Worm (Caenorhabditis elegans) whole organism, L2 larva: ENCODE results near the gene Y41E3.7.

Experiments
- C34F6.9 ChIP-seq: fragments of 150-350 bp; optimal IDR thresholded peaks from 2 replicates; lab custom pipeline; 2014; ENCODE audit warnings: missing biosample characterization, missing genetic modification characterization
- F13H6.1 ChIP-seq: sonication (generic microtip); optimal IDR thresholded peaks from 2 replicates; lab custom pipeline; 2016; ENCODE audit warnings: missing genetic modification characterization, missing compliant biosample characterization
- R02D3.7 ChIP-seq: fragments of 150-350 bp; optimal IDR thresholded peaks from 2 replicates; lab custom pipeline; 2014; ENCODE audit warnings: missing biosample characterization, missing genetic modification characterization
- Y55F3AM.14 ChIP-seq: fragments of 200-800 bp; sonication (Bioruptor generic); optimal IDR thresholded peaks from 2 replicates; lab custom pipeline; 2018; ENCODE audit warnings: mild to moderate bottlenecking, missing genetic modification characterization, missing compliant biosample characterization
- ZK546.5 ChIP-seq: sonication (generic microtip); optimal IDR thresholded peaks from 2 replicates; lab custom pipeline; 2017; ENCODE audit warnings: missing biosample characterization, missing genetic modification characterization
- aly-2 ChIP-seq: fragments of 150-350 bp; optimal IDR thresholded peaks from 2 replicates; lab custom pipeline; 2014; ENCODE audit warnings: missing biosample characterization, missing genetic modification characterization
- ama-1 ChIP-seq: fragments of 150-350 bp; optimal IDR thresholded peaks from 2 replicates; lab custom pipeline; 2018; ENCODE audit warnings: inconsistent platforms
- blmp-1 ChIP-seq: sonication (generic microtip); optimal IDR thresholded peaks from 2 replicates; lab custom pipeline; 2017; ENCODE audit warnings: missing genetic modification characterization, mild to moderate bottlenecking, missing compliant biosample characterization, antibody characterized with exemption, moderate library complexity; ENCODE audit not compliant: insufficient read depth
- ceh-16 ChIP-seq: fragments of 150-350 bp; optimal IDR thresholded peaks from 2 replicates; lab custom pipeline; 2014; ENCODE audit warnings: missing biosample characterization, missing genetic modification characterization
- ceh-82 ChIP-seq: fragments of 150-350 bp; optimal IDR thresholded peaks from 2 replicates; lab custom pipeline; 2014; ENCODE audit warnings: missing biosample characterization, missing genetic modification characterization
- crh-2 ChIP-seq: sonication (generic microtip); optimal IDR thresholded peaks from 2 replicates; lab custom pipeline; 2017; ENCODE audit warnings: missing biosample characterization, missing genetic modification characterization
- dmd-4 ChIP-seq: sonication (generic microtip); optimal IDR thresholded peaks from 2 replicates; lab custom pipeline; 2017; ENCODE audit warnings: missing biosample characterization, missing genetic modification characterization
- egl-27 ChIP-seq: sonication (generic microtip); optimal IDR thresholded peaks from 3 replicates; lab custom pipeline; 2017; ENCODE audit warnings: missing biosample characterization, missing genetic modification reagents, missing genetic modification characterization
- elt-1 ChIP-seq: fragments of 150-350 bp; optimal IDR thresholded peaks from 2 replicates; lab custom pipeline; 2014; ENCODE audit warnings: missing biosample characterization, missing genetic modification characterization
- elt-3 ChIP-seq: sonication (generic microtip); optimal IDR thresholded peaks from 2 replicates; lab custom pipeline; 2017; ENCODE audit warnings: missing biosample characterization, missing genetic modification characterization
- fos-1 ChIP-seq: fragments of 150-350 bp; optimal IDR thresholded peaks from 2 replicates; lab custom pipeline; 2014; ENCODE audit warnings: missing biosample characterization, missing genetic modification characterization
- gmeb-1 ChIP-seq: fragments of 150-350 bp; optimal IDR thresholded peaks from 2 replicates; lab custom pipeline; 2014; ENCODE audit warnings: missing biosample characterization, missing genetic modification characterization
- lin-11 ChIP-seq: fragments of 150-350 bp; sonication (generic microtip); optimal IDR thresholded peaks from 2 replicates; lab custom pipeline; 2014; ENCODE audit warnings: missing biosample characterization, missing genetic modification characterization, inconsistent platforms, mixed read lengths
- lin-13 ChIP-seq: fragments of 150-350 bp; optimal IDR thresholded peaks from 2 replicates; lab custom pipeline; 2014; ENCODE audit warnings: missing biosample characterization, missing genetic modification reagents, missing genetic modification characterization
- lin-39 ChIP-seq: fragments of 150-350 bp; optimal IDR thresholded peaks from 2 replicates; lab custom pipeline; 2014; ENCODE audit warnings: missing biosample characterization, missing genetic modification reagents, missing genetic modification characterization
- lsy-2 ChIP-seq, 2 experiments: fragments of 150-350 bp in 1 of 2; sonication (generic microtip) in 1 of 2; optimal IDR thresholded peaks; 2 replicates each; lab custom pipeline; 2014 to 2017; ENCODE audit warnings: missing biosample characterization in 2 of 2, missing genetic modification characterization in 2 of 2
- mab-5 ChIP-seq: fragments of 150-350 bp; optimal IDR thresholded peaks from 2 replicates; lab custom pipeline; 2014; ENCODE audit warnings: missing biosample characterization, missing genetic modification characterization
- mbf-1 ChIP-seq: sonication (generic microtip); optimal IDR thresholded peaks from 2 replicates; lab custom pipeline; 2017; ENCODE audit warnings: missing biosample characterization, missing genetic modification characterization
- mdl-1 ChIP-seq, 2 experiments: fragments of 150-350 bp in 1 of 2; sonication (generic microtip) in 1 of 2; optimal IDR thresholded peaks; 2 replicates each; lab custom pipeline; 2017; ENCODE audit warnings: missing biosample characterization in 2 of 2, missing genetic modification characterization in 2 of 2
- nhr-10 ChIP-seq: sonication (generic microtip); optimal IDR thresholded peaks from 2 replicates; lab custom pipeline; 2017; ENCODE audit warnings: missing biosample characterization, missing genetic modification characterization
- nhr-11 ChIP-seq: fragments of 150-350 bp; optimal IDR thresholded peaks from 2 replicates; lab custom pipeline; 2014; ENCODE audit warnings: missing biosample characterization, missing genetic modification characterization
- nhr-12 ChIP-seq: fragments of 150-350 bp; optimal IDR thresholded peaks from 2 replicates; lab custom pipeline; 2014; ENCODE audit warnings: missing biosample characterization, missing genetic modification characterization
- nhr-129 ChIP-seq: fragments of 150-350 bp; optimal IDR thresholded peaks from 2 replicates; lab custom pipeline; 2014; ENCODE audit warnings: missing biosample characterization, missing genetic modification characterization
- nhr-21 ChIP-seq: fragments of 150-350 bp; optimal IDR thresholded peaks from 2 replicates; lab custom pipeline; 2014; ENCODE audit warnings: missing biosample characterization, missing genetic modification characterization
- nhr-23 ChIP-seq: fragments of 150-350 bp; optimal IDR thresholded peaks from 2 replicates; lab custom pipeline; 2014; ENCODE audit warnings: missing biosample characterization, missing genetic modification reagents, missing genetic modification characterization
- nhr-237 ChIP-seq: fragments of 150-350 bp; optimal IDR thresholded peaks from 2 replicates; lab custom pipeline; 2014; ENCODE audit warnings: missing biosample characterization, missing genetic modification characterization
- nhr-25 ChIP-seq: fragments of 150-350 bp; sonication (generic microtip); optimal IDR thresholded peaks from 3 replicates; lab custom pipeline; 2014; ENCODE audit warnings: missing biosample characterization, missing genetic modification characterization
- nhr-6 ChIP-seq: fragments of 150-350 bp; optimal IDR thresholded peaks from 2 replicates; lab custom pipeline; 2014; ENCODE audit warnings: missing biosample characterization, missing genetic modification characterization
- sem-4 ChIP-seq: fragments of 150-350 bp; optimal IDR thresholded peaks from 2 replicates; lab custom pipeline; 2014; ENCODE audit warnings: missing biosample characterization, missing genetic modification reagents, missing genetic modification characterization
- skn-1 ChIP-seq: sonication (generic microtip); optimal IDR thresholded peaks from 2 replicates; lab custom pipeline; 2017; ENCODE audit warnings: missing biosample characterization, missing genetic modification characterization
- sma-3 ChIP-seq: sonication (generic microtip); optimal IDR thresholded peaks from 2 replicates; lab custom pipeline; 2016; ENCODE audit warnings: missing genetic modification reagents, missing genetic modification characterization, missing compliant biosample characterization
- sma-9 ChIP-seq, 2 experiments: fragments of 150-350 bp in 1 of 2; sonication (generic microtip) in 1 of 2; optimal IDR thresholded peaks; 2 replicates each; lab custom pipeline; 2014 to 2016; ENCODE audit warnings: missing genetic modification characterization in 2 of 2, mild to moderate bottlenecking in 1 of 2, missing biosample characterization in 1 of 2, missing compliant biosample characterization in 1 of 2, missing genetic modification reagents in 1 of 2, moderate library complexity in 1 of 2
- snpc-4 ChIP-seq: fragments of 150-350 bp; optimal IDR thresholded peaks from 2 replicates; lab custom pipeline; 2014; ENCODE audit warnings: missing biosample characterization, missing genetic modification characterization
- unc-55 ChIP-seq: fragments of 150-350 bp; sonication (generic microtip); optimal IDR thresholded peaks from 3 replicates; lab custom pipeline; 2014; ENCODE audit warnings: missing biosample characterization, missing genetic modification reagents, missing genetic modification characterization
- unc-62 ChIP-seq: fragments of 150-350 bp; optimal IDR thresholded peaks from 2 replicates; lab custom pipeline; 2014; ENCODE audit warnings: missing biosample characterization, missing genetic modification reagents, missing genetic modification characterization
- zag-1 ChIP-seq: fragments of 150-350 bp; optimal IDR thresholded peaks from 2 replicates; lab custom pipeline; 2014; ENCODE audit warnings: missing biosample characterization, missing genetic modification characterization
- ztf-11 ChIP-seq: sonication (generic microtip); optimal IDR thresholded peaks from 2 replicates; lab custom pipeline; 2017; ENCODE audit warnings: missing biosample characterization, missing genetic modification characterization
- ztf-4 ChIP-seq: fragments of 150-350 bp; optimal IDR thresholded peaks from 2 replicates; lab custom pipeline; 2014; ENCODE audit warnings: missing biosample characterization, missing genetic modification characterization

The Y41E3.7 gene

ce11 chrIV:15039477-15039876 is 25.6 kb downstream of the Y41E3.7 start, which contains the start of gene hrpu-1:
Gene hrpu-1, plus strand, starts transcription at chrIV:15039616.
- TF ChIP-seq aly-2 (tag; lab: Kevin White, UChicago): no peak
- peak; percentile 10 for TF ChIP-seq mab-5 (tag; lab: Kevin White, UChicago)
- peak; percentile 46 for TF ChIP-seq ama-1
- TF ChIP-seq nhr-12 (tag; lab: Kevin White, UChicago): no peak
- peak; percentile 84 for TF ChIP-seq lin-13 (GFP tag; lab: Kevin White, UChicago)
- TF ChIP-seq mbf-1 (tag; lab: Kevin White, UChicago): no peak
- TF ChIP-seq elt-1 (tag; lab: Kevin White, UChicago): no peak
- TF ChIP-seq mdl-1 (tag; optimal IDR thresholded peaks at IDR 0.05; lab: Kevin White, UChicago): no peak
- TF ChIP-seq ztf-11 (tag; lab: Kevin White, UChicago): no peak
- peak; percentile 81 for TF ChIP-seq crh-2
- peak; percentile 81 for TF ChIP-seq unc-55 (GFP tag; lab: Kevin White, UChicago)
- peak; percentile 86 to 90 for TF ChIP-seq lsy-2 (tag; optimal IDR thresholded peaks at IDR 0.05; lab: Kevin White, UChicago)
- peak; percentile 63 for TF ChIP-seq F13H6.1 (tag; lab: Kevin White, UChicago)
- TF ChIP-seq nhr-6: peak; percentile 12
- TF ChIP-seq sma-9 (GFP tag; optimal IDR thresholded peaks at IDR 0.05; lab: Kevin White, UChicago): peak; percentile 64
- no peak for TF ChIP-seq sma-9 (tag; optimal IDR thresholded peaks at IDR 0.05; lab: Kevin White, UChicago)
- no peak for TF ChIP-seq nhr-11 (tag; lab: Kevin White, UChicago)
- TF ChIP-seq fos-1 (tag; lab: Kevin White, UChicago): peak; percentile 44
- TF ChIP-seq zag-1 (tag; lab: Kevin White, UChicago): peak; percentile 47
- TF ChIP-seq Y55F3AM.14 (GFP tag; lab: Kevin White, UChicago): no peak
- peak; percentile 96 for TF ChIP-seq nhr-129 (tag; lab: Kevin White, UChicago)
- no peak for TF ChIP-seq ZK546.5 (tag; lab: Kevin White, UChicago)
- peak; percentile 71 for TF ChIP-seq nhr-21 (tag; lab: Kevin White, UChicago)
- peak; percentile 94 for TF ChIP-seq gmeb-1 (tag; lab: Kevin White, UChicago)
- peak; percentile 55 for TF ChIP-seq lin-11 (tag; lab: Kevin White, UChicago)
- TF ChIP-seq nhr-23 (tag; lab: Kevin White, UChicago): no peak
- TF ChIP-seq blmp-1: no peak
- TF ChIP-seq nhr-10 (tag; lab: Kevin White, UChicago): no peak
- TF ChIP-seq sem-4 (tag; lab: Kevin White, UChicago): peak; percentile 7
- peak; percentile 81 for TF ChIP-seq nhr-25 (tag; lab: Kevin White, UChicago)
- TF ChIP-seq C34F6.9: peak; percentile 95
- no peak for TF ChIP-seq unc-62 (GFP tag; lab: Kevin White, UChicago)
- peak; percentile 53 for TF ChIP-seq snpc-4
- TF ChIP-seq ztf-4 (tag; lab: Kevin White, UChicago): peak; percentile 65
- TF ChIP-seq skn-1 (tag; lab: Kevin White, UChicago): no peak
- TF ChIP-seq ceh-16 (tag; lab: Kevin White, UChicago): no peak
- TF ChIP-seq sma-3: peak; percentile 57

- TF ChIP-seq R02D3.7: no peak
- no peak for TF ChIP-seq elt-3
- TF ChIP-seq egl-27 (tag; lab: Kevin White, UChicago): no peak
- no peak for TF ChIP-seq nhr-21 (tag; lab: Kevin White, UChicago)
- TF ChIP-seq nhr-10 (tag; lab: Kevin White, UChicago): no peak
- no peak for TF ChIP-seq nhr-6
- TF ChIP-seq sem-4 (tag; lab: Kevin White, UChicago): no peak
- no peak for TF ChIP-seq mab-5 (tag; lab: Kevin White, UChicago)
- no peak for TF ChIP-seq lin-11 (tag; lab: Kevin White, UChicago)
- TF ChIP-seq dmd-4 (tag; lab: Kevin White, UChicago): no peak
- no peak for TF ChIP-seq nhr-23 (tag; lab: Kevin White, UChicago)
- TF ChIP-seq ceh-82 (tag; lab: Kevin White, UChicago): no peak
- no peak for TF ChIP-seq F13H6.1 (tag; lab: Kevin White, UChicago)
- no peak for TF ChIP-seq nhr-12 (tag; lab: Kevin White, UChicago)
- TF ChIP-seq zag-1 (tag; lab: Kevin White, UChicago): no peak
- no peak for TF ChIP-seq nhr-237
- no peak for TF ChIP-seq lsy-2 (tag; optimal IDR thresholded peaks at IDR 0.05; lab: Kevin White, UChicago)
- TF ChIP-seq lin-39 (tag; lab: Kevin White, UChicago): no peak
- no peak for TF ChIP-seq nhr-11 (tag; lab: Kevin White, UChicago)
- TF ChIP-seq, all 48 proteins: peak for 0
Measured at ce11 chrIV:15041124-15041523, 27.3 kb downstream of the Y41E3.7 start.
